Worm (Caenorhabditis elegans) whole organism, L3 larva: Measurements from ENCODE around the gene C07D10.5.
A peak's percentile ranks its signal among the peaks of the same experiment; 100 is the strongest.

Experiments
- R02D3.7 ChIP-seq: fragments of 150-350 bp; optimal IDR thresholded peaks from 2 replicates; lab custom pipeline; 2014; ENCODE audit warnings: missing biosample characterization, missing genetic modification characterization
- ama-1 ChIP-seq: fragments of 150-350 bp; optimal IDR thresholded peaks from 2 replicates; lab custom pipeline; 2018
- egl-27 ChIP-seq: sonication (generic microtip); optimal IDR thresholded peaks from 4 replicates; lab custom pipeline; 2017; ENCODE audit warnings: missing biosample characterization, missing genetic modification reagents, missing genetic modification characterization
- elt-2 ChIP-seq: sonication (generic microtip); optimal IDR thresholded peaks from 2 replicates; lab custom pipeline; 2016; ENCODE audit warnings: missing genetic modification reagents, mild to moderate bottlenecking, missing genetic modification characterization, missing compliant biosample characterization
- fkh-10 ChIP-seq: sonication (generic microtip); optimal IDR thresholded peaks from 2 replicates; lab custom pipeline; 2017; ENCODE audit warnings: missing biosample characterization, missing genetic modification reagents, missing genetic modification characterization
- jun-1 ChIP-seq: fragments of 150-350 bp; optimal IDR thresholded peaks from 2 replicates; lab custom pipeline; 2014; ENCODE audit warnings: missing biosample characterization, missing genetic modification reagents, missing genetic modification characterization
- nfya-1 ChIP-seq: sonication (generic microtip); optimal IDR thresholded peaks from 2 replicates; lab custom pipeline; 2017; ENCODE audit warnings: missing genetic modification characterization, mild to moderate bottlenecking, missing compliant biosample characterization, antibody characterized with exemption, moderate library complexity; ENCODE audit not compliant: insufficient read depth
- pha-4 ChIP-seq: fragments of 150-350 bp; optimal IDR thresholded peaks from 2 replicates; lab custom pipeline; 2014; ENCODE audit warnings: missing biosample characterization, missing genetic modification reagents, missing genetic modification characterization
- unc-62 ChIP-seq: fragments of 150-350 bp; sonication (generic microtip); optimal IDR thresholded peaks from 4 replicates; lab custom pipeline; 2014; ENCODE audit warnings: missing biosample characterization, missing genetic modification reagents, missing genetic modification characterization
- zag-1 ChIP-seq: fragments of 150-350 bp; optimal IDR thresholded peaks from 2 replicates; lab custom pipeline; 2014; ENCODE audit warnings: missing biosample characterization, missing genetic modification characterization
- ztf-11 ChIP-seq: fragments of 150-350 bp; optimal IDR thresholded peaks from 2 replicates; lab custom pipeline; 2014; ENCODE audit warnings: missing biosample characterization, missing genetic modification characterization

DNA sequence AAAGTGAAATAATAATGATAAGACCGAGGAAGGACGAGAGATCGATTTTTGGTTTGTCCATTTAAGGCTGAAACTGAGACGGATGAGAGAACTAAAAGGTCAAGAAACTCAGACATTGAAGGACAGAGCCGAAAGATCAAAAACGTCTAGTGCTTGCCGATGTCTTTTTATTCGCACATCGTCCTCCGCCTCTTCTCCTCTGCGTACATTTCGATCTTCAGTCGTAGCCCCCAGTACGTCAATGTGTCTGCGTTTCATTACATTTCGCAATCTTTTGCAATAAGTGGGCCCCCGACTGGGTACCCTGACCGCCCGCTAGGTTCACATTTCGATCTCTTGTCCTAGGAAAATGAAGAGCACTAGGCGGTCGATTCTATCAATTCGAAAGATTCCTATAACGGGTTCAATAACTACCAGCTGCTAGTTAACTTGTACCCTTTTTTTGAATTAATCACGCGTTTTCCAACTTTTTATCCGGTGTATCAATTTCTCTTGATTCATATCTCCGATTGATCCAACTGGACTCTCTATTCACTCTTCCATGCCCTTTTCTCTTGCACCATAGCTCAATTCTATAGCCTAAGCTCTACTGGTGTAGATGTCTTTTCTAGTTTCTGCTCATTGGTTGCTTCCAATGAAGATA is 10.8 kb downstream of the C07D10.5 start:
- TF ChIP-seq R02D3.7 (tag; lab: Kevin White, UChicago): peak; percentile 48
- TF ChIP-seq jun-1 (tag; lab: Kevin White, UChicago): peak; percentile 65
- no peak for TF ChIP-seq egl-27 (tag; lab: Kevin White, UChicago)
- no peak for TF ChIP-seq fkh-10 (GFP tag; lab: Kevin White, UChicago)
- no peak for TF ChIP-seq ztf-11 (tag; lab: Kevin White, UChicago)
- peak; percentile 4 for TF ChIP-seq unc-62 (GFP tag; lab: Kevin White, UChicago)
- peak; percentile 66 for TF ChIP-seq nfya-1 (tag; lab: Kevin White, UChicago)
- TF ChIP-seq ama-1 (lab: Kevin White, UChicago): no peak
- TF ChIP-seq pha-4 (tag; lab: Kevin White, UChicago): peak; percentile 49
- TF ChIP-seq elt-2 (tag; lab: Kevin White, UChicago): peak; percentile 68
- no peak for TF ChIP-seq zag-1 (tag; lab: Kevin White, UChicago)
